Fruit fly (Drosophila melanogaster) ovary, adult (tissue): ENCODE results near the gene Cyp4ae1.

Experiments used
- CG17801 ChIP-seq: fragments of 200-800 bp; optimal IDR thresholded peaks from 2 replicates; lab custom pipeline; 2019; ENCODE audit warnings: missing biosample characterization, mild to moderate bottlenecking, missing genetic modification characterization, moderate library complexity; ENCODE audit not compliant: partially characterized antibody

The Cyp4ae1 gene

DNA sequence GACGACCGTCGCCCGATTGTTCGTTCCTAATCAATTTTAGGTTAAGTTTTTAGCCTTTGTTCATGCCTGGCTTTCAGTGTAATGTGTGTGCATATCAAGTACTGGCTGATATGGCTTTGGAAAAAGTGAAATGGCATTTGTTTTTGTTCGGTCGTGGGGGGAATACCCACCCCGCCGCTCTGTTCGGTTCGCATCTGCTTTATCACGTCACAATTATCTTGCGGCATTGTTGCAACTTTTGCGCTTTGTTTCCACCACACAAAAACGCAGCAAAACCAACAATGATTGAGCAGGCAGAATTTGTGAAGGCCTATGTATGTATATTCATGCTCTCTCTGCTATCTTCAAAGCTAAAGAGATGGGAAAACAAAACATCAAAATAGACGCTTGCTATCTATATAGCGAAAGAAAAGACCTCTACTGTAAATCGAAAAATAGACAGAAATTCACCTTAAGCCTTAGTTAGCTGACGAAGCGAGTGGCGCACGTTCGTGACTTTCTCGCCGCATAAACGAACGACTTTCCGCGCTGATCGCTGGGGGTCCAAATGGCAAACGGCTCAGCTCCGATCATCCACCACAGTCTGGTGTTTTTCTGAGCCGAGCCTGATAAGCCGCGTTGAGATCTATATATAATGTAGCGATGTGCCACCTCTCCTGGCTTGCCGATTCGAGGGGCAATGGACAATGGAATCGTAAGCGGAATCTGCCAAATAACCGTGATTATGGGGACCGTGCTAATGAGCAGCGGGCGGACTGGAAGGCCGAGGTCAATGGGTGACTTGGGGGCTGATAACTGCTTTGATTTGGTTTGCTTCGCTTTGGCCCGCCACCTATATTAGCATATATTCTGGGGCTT, 18.8 kb downstream of the Cyp4ae1 start:
- no peak for TF ChIP-seq CG17801

DNA sequence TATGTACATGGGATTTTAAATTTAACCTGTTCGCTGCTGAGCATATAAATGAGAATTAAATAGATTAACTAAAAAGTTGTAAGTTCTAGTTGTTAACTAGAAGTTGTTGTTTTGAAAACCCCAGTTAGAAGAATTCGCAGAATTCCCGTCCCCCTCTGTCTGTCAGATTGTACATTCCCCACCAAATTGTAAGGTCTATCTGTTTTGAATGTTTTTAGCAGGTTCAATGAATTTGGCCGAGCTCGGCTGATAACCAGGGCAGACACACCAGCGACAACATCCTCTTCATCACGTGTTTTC, 19.4 kb downstream of the Cyp4ae1 start:
- TF ChIP-seq CG17801: no peak

- no peak for TF ChIP-seq CG17801
These were observed 20.5 kb downstream of the Cyp4ae1 start for dm6 chrX:2199303-2199702.

DNA sequence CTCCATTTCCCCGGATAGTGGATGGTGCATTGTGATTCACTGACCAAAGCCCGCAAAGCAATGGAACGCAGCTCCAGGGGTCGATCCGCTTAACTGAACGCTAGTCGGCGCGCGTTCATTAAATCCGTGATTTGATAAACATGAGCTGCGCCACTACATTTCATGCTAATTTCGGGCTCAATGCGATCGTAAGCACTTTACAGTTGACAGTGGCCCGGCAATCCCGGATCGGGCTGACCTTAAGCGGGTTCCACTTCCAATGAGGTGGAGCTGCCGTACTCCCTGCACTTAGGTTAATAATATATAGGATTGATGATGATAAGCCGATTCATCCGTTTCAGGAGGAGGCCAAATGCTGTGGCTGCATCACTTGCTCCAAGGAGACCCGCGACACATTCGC, 25.0 kb downstream of the Cyp4ae1 start, which contains the start of gene FarO:
Gene FarO, minus strand, starts transcription at position 101 of the 400 bp plus-strand sequence.
- TF ChIP-seq CG17801: no peak

- TF ChIP-seq CG17801: no peak
These were observed 29.9 kb downstream of the Cyp4ae1 start for dm6 chrX:2208641-2209241.

DNA sequence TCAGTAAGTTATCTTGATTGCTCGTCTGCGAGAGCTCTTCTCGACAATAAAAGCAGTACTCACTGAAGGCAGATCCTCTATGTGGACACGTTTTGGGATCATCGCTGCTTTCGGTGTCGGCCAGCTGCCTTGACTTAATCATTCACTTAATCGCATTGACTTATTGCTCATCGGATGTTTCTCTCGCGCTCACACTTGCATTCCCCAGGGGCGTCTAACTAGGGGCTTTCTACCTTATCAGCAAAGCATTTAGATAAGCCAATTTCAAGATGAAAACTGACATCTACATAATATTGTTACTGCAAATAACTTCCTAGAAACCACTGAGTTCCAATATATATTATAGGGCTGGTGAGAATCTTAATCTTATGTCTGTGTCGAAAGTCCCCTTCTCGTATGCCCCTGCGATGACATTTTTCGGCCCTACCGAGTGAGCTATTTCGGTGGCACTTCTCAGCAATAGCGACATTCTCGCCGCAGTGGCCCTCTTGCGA, 33.6 kb downstream of the Cyp4ae1 start:
- TF ChIP-seq CG17801: no peak

DNA sequence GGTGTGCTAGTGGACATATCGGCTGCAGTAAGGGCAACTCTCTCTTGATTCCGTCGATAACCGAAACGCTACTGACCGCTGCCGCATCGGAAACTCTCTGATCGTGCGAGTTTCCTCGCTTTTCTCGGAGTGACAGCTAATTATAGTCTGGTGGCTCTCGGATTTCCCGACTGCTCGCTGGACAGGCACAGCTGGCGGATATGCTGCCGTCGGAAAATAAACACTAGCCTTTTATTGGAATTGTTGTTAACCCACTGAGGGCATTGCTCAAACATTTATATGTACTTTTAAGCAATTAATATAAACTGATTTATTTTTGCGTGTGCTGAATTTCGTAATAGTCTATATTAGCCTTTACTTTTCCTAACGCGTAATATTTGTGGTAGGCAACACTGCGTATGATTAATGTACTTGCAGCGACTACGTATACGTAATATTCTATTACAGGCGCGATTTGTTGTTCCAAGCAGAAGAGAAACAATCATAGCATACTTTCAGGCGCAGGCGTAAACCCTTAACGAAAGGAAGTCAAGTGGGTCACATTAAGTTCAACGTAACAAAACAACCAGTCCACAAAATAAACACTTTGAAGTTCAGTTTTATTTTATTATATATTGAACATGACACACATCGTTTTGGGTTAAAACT, 35.1 kb downstream of the Cyp4ae1 start, which contains the start of gene SmydA-8:
Gene SmydA-8, minus strand, starts transcription at position 51 of the 648 bp plus-strand sequence.
- TF ChIP-seq CG17801: peak; percentile 32

- TF ChIP-seq CG17801: no peak
These were observed 39.6 kb downstream of the Cyp4ae1 start for dm6 chrX:2218455-2218854.

- no peak for TF ChIP-seq CG17801
These were observed 40.4 kb downstream of the Cyp4ae1 start for dm6 chrX:2219246-2219645.

- no peak for TF ChIP-seq CG17801
These were observed 41.1 kb downstream of the Cyp4ae1 start for dm6 chrX:2219899-2220298.

DNA sequence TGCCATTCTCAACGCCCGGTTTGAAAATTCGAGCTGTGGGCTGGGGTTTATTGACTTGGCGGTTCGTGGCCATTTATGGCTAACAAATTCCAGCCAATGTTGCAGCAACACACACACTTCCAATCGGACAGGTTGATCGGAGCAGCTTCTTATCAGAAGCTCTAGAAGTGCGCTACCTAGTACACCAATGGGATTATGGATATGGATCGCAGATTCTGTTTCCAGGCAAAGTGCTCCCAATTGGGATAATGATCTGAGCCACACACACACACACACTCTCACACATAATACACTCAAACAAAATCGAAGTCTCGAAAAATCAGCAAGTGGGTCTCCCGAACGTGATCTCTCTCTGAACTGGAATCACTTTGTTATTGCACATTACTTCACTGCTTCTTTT, 42.8 kb downstream of the Cyp4ae1 start:
- TF ChIP-seq CG17801: no peak

DNA sequence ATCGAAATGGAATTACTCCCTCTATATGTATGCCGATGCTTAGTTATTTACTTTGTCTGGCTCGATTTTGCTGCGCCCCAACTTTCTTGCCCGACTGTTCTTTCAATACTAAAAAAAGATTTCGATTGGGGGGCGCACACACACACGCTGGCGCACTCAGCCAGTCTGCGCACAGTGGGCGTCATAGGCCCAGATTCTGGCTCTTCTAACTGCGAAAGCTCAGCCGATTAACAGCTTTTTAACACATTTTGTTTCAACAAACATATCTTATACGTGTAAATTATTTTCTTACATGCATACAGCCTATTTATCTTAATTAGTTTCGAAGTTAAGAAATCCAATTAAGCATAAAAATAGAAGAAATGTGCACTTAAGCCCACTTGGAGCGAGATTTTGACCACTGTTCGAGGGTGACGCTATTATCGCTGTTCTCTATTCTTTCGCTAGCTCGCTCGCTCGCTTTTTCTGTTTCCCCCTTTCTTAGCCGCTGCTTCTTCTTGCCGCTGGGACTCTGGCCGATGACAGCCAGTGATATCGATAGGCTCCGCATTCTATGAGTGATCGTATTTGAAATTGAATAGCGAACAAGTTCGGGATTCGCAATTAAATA, 43.5 kb downstream of the Cyp4ae1 start, which contains the start of gene Vinc:
Gene Vinc, minus strand, starts transcription at position 387 of the 610 bp plus-strand sequence.
- peak; percentile 97 for TF ChIP-seq CG17801

dm6 chrX:2223454-2223853, 44.6 kb downstream of the Cyp4ae1 start, which contains the start of gene CG14052:
TSS of gene CG14052 (plus strand) at chrX:2223754.
- TF ChIP-seq CG17801: no peak

- no peak for TF ChIP-seq CG17801
These were observed 46.3 kb downstream of the Cyp4ae1 start, which contains the start of gene pcx for dm6 chrX:2225138-2225537. TSS of gene pcx (plus strand) at chrX:2225296.
